Fruit fly (Drosophila melanogaster) whole organism, prepupa: ENCODE measurements around the gene sip2.

Experiments used
- CG16779 ChIP-seq: fragments of 200-800 bp; sonication (Bioruptor generic); optimal IDR thresholded peaks from 3 replicates; lab custom pipeline; 2017; ENCODE audit warnings: missing biosample characterization, mild to moderate bottlenecking, missing genetic modification characterization
- CG6808 ChIP-seq: fragments of 200-800 bp; sonication (Bioruptor generic); optimal IDR thresholded peaks from 3 replicates; lab custom pipeline; 2017; ENCODE audit warnings: missing biosample characterization, missing genetic modification characterization, mild to moderate bottlenecking, moderate library complexity, missing genetic modification reagents
- net ChIP-seq: fragments of 200-800 bp; sonication (Bioruptor generic); optimal IDR thresholded peaks from 3 replicates; lab custom pipeline; 2016; ENCODE audit warnings: missing biosample characterization, missing genetic modification characterization

- TF ChIP-seq net (GFP tag; lab: Kevin White, UChicago) (no peak), CG6808 (GFP tag; lab: Kevin White, UChicago) (no peak), CG16779 (no peak)
These were observed 48.1 kb upstream of the sip2 start, which contains the start of gene CG43321 for dm6 chr2L:7011962-7012361.
